Worm (Caenorhabditis elegans): ENCODE data around the gene C49H3.16.

Gene C49H3.16

ce11 chrIV:7920126-7920525 lies at the start of gene C49H3.16:
Gene C49H3.16, plus strand, starts transcription at chrIV:7920426.
- no peak for TF ChIP-seq him-1 (tag; optimal IDR thresholded peaks at IDR 0.05)
- no peak for TF ChIP-seq W03F9.2 (tag; optimal IDR thresholded peaks at IDR 0.05)
- TF ChIP-seq dao-5 (tag; optimal IDR thresholded peaks at IDR 0.05) = no peak

- TF ChIP-seq dao-5 (tag; optimal IDR thresholded peaks at IDR 0.05) (no peak), W03F9.2 (tag; optimal IDR thresholded peaks at IDR 0.05) (no peak), him-1 (tag; optimal IDR thresholded peaks at IDR 0.05) (no peak)
Observed at ce11 chrIV:7870451-7870850, 49.8 kb upstream of the C49H3.16 start, which contains the start of gene T06C10.3. Gene T06C10.3, plus strand, starts transcription at chrIV:7870751.

- TF ChIP-seq him-1 (tag; optimal IDR thresholded peaks at IDR 0.05) (no peak), dao-5 (tag; optimal IDR thresholded peaks at IDR 0.05) (no peak), W03F9.2 (tag; optimal IDR thresholded peaks at IDR 0.05) (no peak)
Observed at ce11 chrIV:7877255-7877654, 43.0 kb upstream of the C49H3.16 start.

ce11 chrIV:7877781-7878180 lies 42.4 kb upstream of the C49H3.16 start, which contains the start of gene kin-26:
Gene kin-26, minus strand, starts transcription at chrIV:7877881.
- no peak for TF ChIP-seq dao-5 (tag; optimal IDR thresholded peaks at IDR 0.05)
- no peak for TF ChIP-seq W03F9.2 (tag; optimal IDR thresholded peaks at IDR 0.05)
- no peak for TF ChIP-seq him-1 (tag; optimal IDR thresholded peaks at IDR 0.05)

ce11 chrIV:7879017-7879416 lies 41.2 kb upstream of the C49H3.16 start, which contains the start of gene srt-73:
Gene srt-73, plus strand, starts transcription at chrIV:7879317.
- TF ChIP-seq W03F9.2 (tag; optimal IDR thresholded peaks at IDR 0.05) = no peak
- TF ChIP-seq dao-5 (tag; optimal IDR thresholded peaks at IDR 0.05) = no peak
- TF ChIP-seq him-1 (tag; optimal IDR thresholded peaks at IDR 0.05) = no peak

- TF ChIP-seq W03F9.2 (tag; optimal IDR thresholded peaks at IDR 0.05) = no peak
- no peak for TF ChIP-seq dao-5 (tag; optimal IDR thresholded peaks at IDR 0.05)
- no peak for TF ChIP-seq him-1 (tag; optimal IDR thresholded peaks at IDR 0.05)
Observed at ce11 chrIV:7881166-7881565, 39.1 kb upstream of the C49H3.16 start.

- TF ChIP-seq him-1 (tag; optimal IDR thresholded peaks at IDR 0.05) (no peak), dao-5 (tag; optimal IDR thresholded peaks at IDR 0.05) (no peak), W03F9.2 (tag; optimal IDR thresholded peaks at IDR 0.05) (no peak)
Observed at ce11 chrIV:7881726-7882125, 38.5 kb upstream of the C49H3.16 start, which contains the start of gene atic-1. Gene atic-1, plus strand, starts transcription at chrIV:7882026.

ce11 chrIV:7897443-7897842 lies 22.8 kb upstream of the C49H3.16 start, which contains the start of gene ilys-4:
Gene ilys-4, minus strand, starts transcription at chrIV:7897543.
- TF ChIP-seq W03F9.2 (tag; optimal IDR thresholded peaks at IDR 0.05) (no peak), him-1 (tag; optimal IDR thresholded peaks at IDR 0.05) (no peak), dao-5 (tag; optimal IDR thresholded peaks at IDR 0.05) (no peak)

ce11 chrIV:7897953-7898352 lies 22.3 kb upstream of the C49H3.16 start:
- TF ChIP-seq him-1 (tag; optimal IDR thresholded peaks at IDR 0.05) (no peak), dao-5 (tag; optimal IDR thresholded peaks at IDR 0.05) (no peak), W03F9.2 (tag; optimal IDR thresholded peaks at IDR 0.05) (no peak)

- TF ChIP-seq dao-5 (tag; optimal IDR thresholded peaks at IDR 0.05) (no peak), W03F9.2 (tag; optimal IDR thresholded peaks at IDR 0.05) (no peak), him-1 (tag; optimal IDR thresholded peaks at IDR 0.05) (no peak)
Observed at ce11 chrIV:7898489-7898888, 21.7 kb upstream of the C49H3.16 start.

ce11 chrIV:7902221-7902904 lies 17.9 kb upstream of the C49H3.16 start, which contains the start of gene arp-11:
Gene arp-11, minus strand, starts transcription at chrIV:7902271.
- TF ChIP-seq W03F9.2 (tag; optimal IDR thresholded peaks at IDR 0.05) (peak; percentile 84), him-1 (tag; optimal IDR thresholded peaks at IDR 0.05) (no peak)

ce11 chrIV:7903359-7903758 lies 16.9 kb upstream of the C49H3.16 start, which contains the start of gene C49H3.6:
Gene C49H3.6, plus strand, starts transcription at chrIV:7903738.
- no peak for TF ChIP-seq him-1 (tag; optimal IDR thresholded peaks at IDR 0.05)
- no peak for TF ChIP-seq W03F9.2 (tag; optimal IDR thresholded peaks at IDR 0.05)
- no peak for TF ChIP-seq dao-5 (tag; optimal IDR thresholded peaks at IDR 0.05)

- TF ChIP-seq W03F9.2 (tag; optimal IDR thresholded peaks at IDR 0.05) (no peak), him-1 (tag; optimal IDR thresholded peaks at IDR 0.05) (no peak), dao-5 (tag; optimal IDR thresholded peaks at IDR 0.05) (no peak)
Observed at ce11 chrIV:7906643-7907042, 13.6 kb upstream of the C49H3.16 start.

- TF ChIP-seq him-1 (tag; optimal IDR thresholded peaks at IDR 0.05) (no peak), dao-5 (tag; optimal IDR thresholded peaks at IDR 0.05) (no peak), W03F9.2 (tag; optimal IDR thresholded peaks at IDR 0.05) (peak; percentile 33)
Observed at ce11 chrIV:7909455-7910141, 10.6 kb upstream of the C49H3.16 start.

All from whole organism, L4/young adult.